Worm (Caenorhabditis elegans): Measurements from ENCODE around the gene qars-1.
"Not testable (repeated sequence)": the region's sequence is repeated elsewhere in the genome, so short reads cannot be mapped to it uniquely, and the experiment has no call there.

Gene qars-1

ce11 chrIV:15013083-15013482 lies at the start of gene qars-1:
Gene qars-1 (minus strand): TSS chrIV:15013183.
- TF ChIP-seq ztf-6 (GFP tag; IDR thresholded peaks at IDR 0.05) (no peak), gei-17 (GFP tag; optimal IDR thresholded peaks at IDR 0.05) (no peak), ets-4 (GFP tag; optimal IDR thresholded peaks at IDR 0.05) (no peak), madf-10 (tag; optimal IDR thresholded peaks at IDR 0.05) (no peak), mel-28 (tag; optimal IDR thresholded peaks at IDR 0.05; ENCODE audit: borderline replicate concordance) (no peak), dpff-1 (tag; optimal IDR thresholded peaks at IDR 0.05) (no peak), hrde-1 (tag; optimal IDR thresholded peaks at IDR 0.05; ENCODE audit: borderline replicate concordance) (no peak), efl-1 (GFP tag; optimal IDR thresholded peaks at IDR 0.05) (no peak), sdz-38 (tag; optimal IDR thresholded peaks at IDR 0.05) (no peak), cebp-1 (GFP tag; IDR thresholded peaks at IDR 0.05) (no peak), cebp-1 (tag; optimal IDR thresholded peaks at IDR 0.05) (no peak), snpc-4 (GFP tag; optimal IDR thresholded peaks at IDR 0.05) (no peak), snpc-4 (tag; optimal IDR thresholded peaks at IDR 0.05) (no peak)

ce11 chrIV:15059150-15059549 lies 46.2 kb upstream of the qars-1 start:
- peak; percentile 97 for TF ChIP-seq egl-44 (GFP tag; IDR thresholded peaks at IDR 0.05)
- TF ChIP-seq let-526 (GFP tag; IDR thresholded peaks at IDR 0.05): peak; percentile 97
- TF ChIP-seq attf-6 (GFP tag; IDR thresholded peaks at IDR 0.05): peak; percentile 99
- peak; percentile 97 for TF ChIP-seq D2030.7 (GFP tag; IDR thresholded peaks at IDR 0.05)
- TF ChIP-seq gei-17 (GFP tag; optimal IDR thresholded peaks at IDR 0.05): peak; percentile 61
- 0 out of 2 replicates have a peak, but pooled peaks have one; percentile 44 for TF ChIP-seq bed-2 (GFP tag; IDR thresholded peaks at IDR 0.05)
- TF ChIP-seq mcd-1 (GFP tag; IDR thresholded peaks at IDR 0.05): peak; percentile 62; the same call in 1 of the 2 replicates
- peak; percentile 39 for TF ChIP-seq rpc-1 (optimal IDR thresholded peaks at IDR 0.05)
- not testable (repeated sequence) for TF ChIP-seq rpc-1 (tag; optimal IDR thresholded peaks at IDR 0.05)
- TF ChIP-seq F39B2.1 (GFP tag; IDR thresholded peaks at IDR 0.05): peak; percentile 95
- peak; percentile 99 for TF ChIP-seq aptf-3 (GFP tag; IDR thresholded peaks at IDR 0.05)
- 0 out of 2 replicates have a peak, but pooled peaks have one; percentile 70 for TF ChIP-seq ztf-6 (GFP tag; IDR thresholded peaks at IDR 0.05)
- TF ChIP-seq Y53G8AR.9 (GFP tag; conservative IDR thresholded peaks at IDR 0.05): peak; percentile 87
- TF ChIP-seq tbp1 (GFP tag; optimal IDR thresholded peaks at IDR 0.05): peak; percentile 62
- peak; percentile 93 for TF ChIP-seq ztf-28 (GFP tag; IDR thresholded peaks at IDR 0.05)
- peak; percentile 53; the same call in 1 of the 2 replicates for TF ChIP-seq K11D2.4 (GFP tag; IDR thresholded peaks at IDR 0.05)
- TF ChIP-seq mel-28 (tag; optimal IDR thresholded peaks at IDR 0.05; ENCODE audit: borderline replicate concordance): peak; percentile 83
- peak; percentile 72 for TF ChIP-seq F33H1.4 (GFP tag; IDR thresholded peaks at IDR 0.05)
- TF ChIP-seq Y56A3A.18 (GFP tag; IDR thresholded peaks at IDR 0.05): peak; percentile 92
- peak; percentile 97 for TF ChIP-seq ceh-40 (GFP tag; IDR thresholded peaks at IDR 0.05)
- peak; percentile 98 for TF ChIP-seq rcor-1 (GFP tag; IDR thresholded peaks at IDR 0.05)
- peak; percentile 95 for TF ChIP-seq Y67H2A.10 (GFP tag; conservative IDR thresholded peaks at IDR 0.05)
- peak; percentile 96 for TF ChIP-seq Y53F4B.3 (GFP tag; IDR thresholded peaks at IDR 0.05)
- peak; percentile 93 for TF ChIP-seq egrh-3 (GFP tag; IDR thresholded peaks at IDR 0.05)
- TF ChIP-seq lin-54 (GFP tag; optimal IDR thresholded peaks at IDR 0.05): peak; percentile 53
- peak; percentile 100 for TF ChIP-seq dox-1 (GFP tag; IDR thresholded peaks at IDR 0.05)
- TF ChIP-seq madf-3 (GFP tag; IDR thresholded peaks at IDR 0.05): peak; percentile 93
- peak; percentile 96 for TF ChIP-seq lin-26 (GFP tag; IDR thresholded peaks at IDR 0.05)
- TF ChIP-seq nfya-2 (GFP tag; IDR thresholded peaks at IDR 0.05): peak; percentile 84; the same call in 1 of the 2 replicates
- peak; percentile 99 for TF ChIP-seq ztf-25 (GFP tag; IDR thresholded peaks at IDR 0.05)
- peak; percentile 90 for TF ChIP-seq C17E4.6 (GFP tag; IDR thresholded peaks at IDR 0.05)
- peak; percentile 69 for TF ChIP-seq attf-3 (GFP tag; conservative IDR thresholded peaks at IDR 0.05)
- TF ChIP-seq nfyb-1 (GFP tag; IDR thresholded peaks at IDR 0.05): peak; percentile 92
- TF ChIP-seq pbrm-1 (GFP tag; IDR thresholded peaks at IDR 0.05): peak; percentile 97
- peak; percentile 94; the same call in 1 of the 2 replicates for TF ChIP-seq F37B4.10 (GFP tag; IDR thresholded peaks at IDR 0.05)
- peak; percentile 53 for TF ChIP-seq lsl-1 (GFP tag; optimal IDR thresholded peaks at IDR 0.05)
- TF ChIP-seq Y95B8A.8 (GFP tag; IDR thresholded peaks at IDR 0.05): peak; percentile 98
- peak; percentile 98 for TF ChIP-seq ekl-4 (GFP tag; IDR thresholded peaks at IDR 0.05)

Data from whole organism, young adult.